Worm (Caenorhabditis elegans) whole organism, late embryonic: Measurements from ENCODE around the gene lin-33.

Source experiments
- F13H6.1 ChIP-seq: sonication (generic microtip); optimal IDR thresholded peaks from 2 replicates; lab custom pipeline; 2016; ENCODE audit warnings: missing genetic modification characterization, missing compliant biosample characterization
- Y22D7AL.16 ChIP-seq: sonication (generic microtip); optimal IDR thresholded peaks from 2 replicates; lab custom pipeline; 2016; ENCODE audit warnings: missing genetic modification characterization, missing compliant biosample characterization
- ahr-1 ChIP-seq: sonication (generic microtip); optimal IDR thresholded peaks from 2 replicates; lab custom pipeline; 2016; ENCODE audit warnings: missing genetic modification characterization, missing compliant biosample characterization
- ceh-18 ChIP-seq: sonication (generic microtip); optimal IDR thresholded peaks from 2 replicates; lab custom pipeline; 2016; ENCODE audit warnings: missing genetic modification characterization, missing compliant biosample characterization
- ceh-30 ChIP-seq: fragments of 150-350 bp; optimal IDR thresholded peaks from 2 replicates; lab custom pipeline; 2014; ENCODE audit warnings: missing biosample characterization, missing genetic modification characterization
- ceh-31 ChIP-seq: sonication (generic microtip); optimal IDR thresholded peaks from 2 replicates; lab custom pipeline; 2016; ENCODE audit warnings: missing genetic modification characterization, missing compliant biosample characterization
- ceh-34 ChIP-seq: sonication (generic microtip); optimal IDR thresholded peaks from 2 replicates; lab custom pipeline; 2016; ENCODE audit warnings: mild to moderate bottlenecking, missing genetic modification characterization, missing compliant biosample characterization
- ceh-6 ChIP-seq: fragments of 200-800 bp; sonication (Bioruptor generic); optimal IDR thresholded peaks from 2 replicates; lab custom pipeline; 2018; ENCODE audit warnings: mild to moderate bottlenecking, missing genetic modification characterization, missing compliant biosample characterization
- dmd-4 ChIP-seq: sonication (generic microtip); optimal IDR thresholded peaks from 2 replicates; lab custom pipeline; 2016; ENCODE audit warnings: borderline replicate concordance, missing genetic modification characterization, missing compliant biosample characterization
- dve-1 ChIP-seq: sonication (generic microtip); optimal IDR thresholded peaks from 2 replicates; lab custom pipeline; 2017; ENCODE audit warnings: antibody characterized with exemption, mild to moderate bottlenecking, missing genetic modification characterization, missing compliant biosample characterization
- ets-4 ChIP-seq: sonication (generic microtip); optimal IDR thresholded peaks from 2 replicates; lab custom pipeline; 2016; ENCODE audit warnings: missing genetic modification characterization, missing compliant biosample characterization
- eyg-1 ChIP-seq: sonication (generic microtip); optimal IDR thresholded peaks from 2 replicates; lab custom pipeline; 2016; ENCODE audit warnings: missing genotype, missing genetic modification characterization, missing compliant biosample characterization
- fkh-10 ChIP-seq: fragments of 150-350 bp; optimal IDR thresholded peaks from 2 replicates; lab custom pipeline; 2014; ENCODE audit warnings: missing biosample characterization, missing genetic modification reagents, missing genetic modification characterization
- fkh-6 ChIP-seq: sonication (generic microtip); optimal IDR thresholded peaks from 2 replicates; lab custom pipeline; 2016; ENCODE audit warnings: missing genetic modification characterization, missing compliant biosample characterization
- hlh-30 ChIP-seq: sonication (generic microtip); optimal IDR thresholded peaks from 2 replicates; lab custom pipeline; 2017; ENCODE audit warnings: antibody characterized with exemption, missing genetic modification characterization, missing compliant biosample characterization; ENCODE audit not compliant: insufficient read depth
- madf-2 ChIP-seq: sonication (generic microtip); optimal IDR thresholded peaks from 2 replicates; lab custom pipeline; 2017; ENCODE audit warnings: missing genetic modification characterization, missing compliant biosample characterization
- mec-3 ChIP-seq: sonication (generic microtip); optimal IDR thresholded peaks from 2 replicates; lab custom pipeline; 2016; ENCODE audit warnings: borderline replicate concordance, missing genetic modification characterization, missing compliant biosample characterization
- nfya-1 ChIP-seq: sonication (generic microtip); optimal IDR thresholded peaks from 2 replicates; lab custom pipeline; 2017; ENCODE audit warnings: missing genetic modification characterization, mild to moderate bottlenecking, missing compliant biosample characterization, antibody characterized with exemption, moderate library complexity
- nhr-11 ChIP-seq: fragments of 150-350 bp; optimal IDR thresholded peaks from 2 replicates; lab custom pipeline; 2014; ENCODE audit warnings: missing biosample characterization, missing genetic modification characterization
- odd-2 ChIP-seq: sonication (generic microtip); optimal IDR thresholded peaks from 2 replicates; lab custom pipeline; 2017; ENCODE audit warnings: antibody characterized with exemption, mild to moderate bottlenecking, missing genetic modification characterization, missing compliant biosample characterization
- pat-9 ChIP-seq: fragments of 200-800 bp; sonication (Bioruptor generic); optimal IDR thresholded peaks from 2 replicates; lab custom pipeline; 2018; ENCODE audit warnings: mild to moderate bottlenecking, missing genetic modification characterization, moderate library complexity, missing compliant biosample characterization
- pax-1 ChIP-seq: fragments of 150-350 bp; optimal IDR thresholded peaks from 2 replicates; lab custom pipeline; 2014; ENCODE audit warnings: missing biosample characterization, missing genetic modification characterization
- pha-4 ChIP-seq: fragments of 150-350 bp; optimal IDR thresholded peaks from 2 replicates; lab custom pipeline; 2018; ENCODE audit warnings: missing biosample characterization, missing genetic modification reagents, missing genetic modification characterization
- sdc-2 ChIP-seq: sonication (generic microtip); optimal IDR thresholded peaks from 2 replicates; lab custom pipeline; 2016; ENCODE audit warnings: missing genotype, missing genetic modification characterization, missing compliant biosample characterization
- sox-2 ChIP-seq: fragments of 200-800 bp; sonication (Bioruptor generic); IDR thresholded peaks from 2 replicates; pipeline ENCODE4 v1.3.6; 2022; ENCODE audit warnings: missing genetic modification reagents, missing genetic modification characterization, missing compliant biosample characterization
- syd-9 ChIP-seq: sonication (generic microtip); optimal IDR thresholded peaks from 2 replicates; lab custom pipeline; 2016; ENCODE audit warnings: mild to moderate bottlenecking, missing genetic modification characterization, moderate library complexity, missing compliant biosample characterization
- tbx-2 ChIP-seq: sonication (generic microtip); optimal IDR thresholded peaks from 2 replicates; lab custom pipeline; 2016; ENCODE audit warnings: missing genetic modification characterization, missing compliant biosample characterization
- unc-3 ChIP-seq, 2 experiments: fragments of 200-800 bp in 1 of 2; sonication (Bioruptor generic) in 1 of 2; sonication (generic microtip) in 1 of 2; conservative IDR thresholded peaks in 1 of 2; optimal IDR thresholded peaks in 1 of 2; 2 replicates each; pipeline versions ENCODE4 v1.3.6 to Lab custom; 2016 to 2022; ENCODE audit warnings: missing compliant biosample characterization in 2 of 2, missing genetic modification characterization in 2 of 2, missing genetic modification reagents in 1 of 2
- unc-42 ChIP-seq: sonication (generic microtip); optimal IDR thresholded peaks from 2 replicates; lab custom pipeline; 2016; ENCODE audit warnings: missing genotype, missing genetic modification characterization, missing compliant biosample characterization
- ztf-16 ChIP-seq: sonication (generic microtip); optimal IDR thresholded peaks from 2 replicates; lab custom pipeline; 2017; ENCODE audit warnings: missing genetic modification characterization, missing compliant biosample characterization

Gene lin-33

ce11 chrIV:5891265-5891664, 39.2 kb upstream of the lin-33 start, which contains the start of gene H04M03.3:
Gene H04M03.3 (plus strand): TSS chrIV:5891565.
- TF ChIP-seq ahr-1 (tag; lab: Kevin White, UChicago) = no peak
- no peak for TF ChIP-seq pat-9 (tag; lab: Kevin White, UChicago)
- no peak for TF ChIP-seq fkh-10 (GFP tag; lab: Kevin White, UChicago)
- TF ChIP-seq sox-2 (GFP tag; lab: Robert Waterston, UW) = no peak
- no peak for TF ChIP-seq sdc-2 (tag; lab: Kevin White, UChicago)
- no peak for TF ChIP-seq nhr-11 (tag; lab: Kevin White, UChicago)
- TF ChIP-seq ceh-30 (tag; lab: Kevin White, UChicago) = no peak
- no peak for TF ChIP-seq fkh-6

DNA sequence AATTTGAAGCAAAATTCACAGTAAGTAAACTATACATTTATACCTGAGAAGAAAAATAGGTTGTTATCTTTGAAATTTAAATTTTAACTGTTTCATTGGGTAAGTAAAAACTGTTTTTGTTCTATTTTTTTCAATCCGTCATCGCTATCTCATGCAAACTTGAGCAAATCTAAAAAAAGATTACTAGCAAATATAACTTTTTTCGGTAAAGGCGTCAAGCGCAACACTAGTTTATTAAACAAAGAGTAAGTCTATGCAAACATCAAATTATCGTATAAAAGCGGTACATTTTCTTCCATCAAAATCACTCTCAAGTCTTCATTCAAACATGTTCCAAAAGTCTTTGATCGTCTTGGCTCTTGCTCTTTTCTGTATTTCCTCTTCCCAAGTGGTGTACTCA, 35.3 kb upstream of the lin-33 start, which contains the start of gene nspb-6:
TSS of gene nspb-6 (plus strand) at position 301 of the 400 bp plus-strand sequence.
- TF ChIP-seq ceh-31 = no peak
- TF ChIP-seq pha-4 (tag; lab: Kevin White, UChicago) = no peak
- TF ChIP-seq dve-1 (tag; lab: Kevin White, UChicago) = no peak
- no peak for TF ChIP-seq ceh-6 (GFP tag; lab: Kevin White, UChicago)
- no peak for TF ChIP-seq madf-2 (tag; lab: Kevin White, UChicago)
- TF ChIP-seq eyg-1 (tag; lab: Kevin White, UChicago) = no peak
- TF ChIP-seq hlh-30 (tag; lab: Kevin White, UChicago) = no peak
- no peak for TF ChIP-seq syd-9
- TF ChIP-seq Y22D7AL.16 (tag; lab: Kevin White, UChicago) = no peak
- TF ChIP-seq ceh-18 (tag; lab: Kevin White, UChicago) = no peak
- no peak for TF ChIP-seq pat-9 (tag; lab: Kevin White, UChicago)
- TF ChIP-seq F13H6.1 (tag; lab: Kevin White, UChicago) = no peak
- TF ChIP-seq mec-3 (tag; lab: Kevin White, UChicago) = no peak
- no peak for TF ChIP-seq pax-1 (tag; lab: Kevin White, UChicago)
- TF ChIP-seq, all 69 proteins: peak for 0

- TF ChIP-seq unc-42 (tag; lab: Kevin White, UChicago) (no peak), ceh-34 (tag; lab: Kevin White, UChicago) (no peak), Y22D7AL.16 (tag; lab: Kevin White, UChicago) (no peak), ceh-18 (tag; lab: Kevin White, UChicago) (no peak), odd-2 (tag; lab: Kevin White, UChicago) (no peak), ets-4 (tag; lab: Kevin White, UChicago) (no peak), dmd-4 (tag; lab: Kevin White, UChicago) (no peak), unc-3 (GFP tag; conservative IDR thresholded peaks at IDR 0.05; lab: Robert Waterston, UW) (no peak), unc-3 (tag; optimal IDR thresholded peaks at IDR 0.05; lab: Kevin White, UChicago) (no peak)
- TF ChIP-seq, all 69 proteins: peak for 0
Measured at ce11 chrIV:5896341-5896740, 34.1 kb upstream of the lin-33 start, which contains the start of gene pck-3. Gene pck-3 (plus strand): TSS chrIV:5896641.

ce11 chrIV:5902730-5903129, 27.7 kb upstream of the lin-33 start:
- TF ChIP-seq dmd-4 (tag; lab: Kevin White, UChicago) (no peak), unc-42 (tag; lab: Kevin White, UChicago) (peak; percentile 85)

ce11 chrIV:5903305-5903778, 27.1 kb upstream of the lin-33 start, which contains the start of gene H04M03.12:
Gene H04M03.12 (minus strand): TSS chrIV:5903355.
- peak; percentile 53 for TF ChIP-seq nfya-1
- TF ChIP-seq tbx-2 (tag; lab: Kevin White, UChicago) = no peak

- peak; percentile 91 for TF ChIP-seq unc-42 (tag; lab: Kevin White, UChicago)
- TF ChIP-seq ztf-16 (tag; lab: Kevin White, UChicago) = no peak
Measured at ce11 chrIV:5915152-5915551, 15.3 kb upstream of the lin-33 start.
